Worm (Caenorhabditis elegans): ENCODE measurements around the gene F14F8.14.

The F14F8.14 gene

ce11 chrV:16666647-16667046 lies at the start of gene F14F8.14:
Gene F14F8.14, minus strand, starts transcription at chrV:16666747.
- no peak for TF ChIP-seq unc-62 (GFP tag; optimal IDR thresholded peaks at IDR 0.05)

- no peak for TF ChIP-seq unc-62 (GFP tag; optimal IDR thresholded peaks at IDR 0.05)
Observed at ce11 chrV:16713797-16714196, 47.2 kb upstream of the F14F8.14 start.

- no peak for TF ChIP-seq unc-62 (GFP tag; optimal IDR thresholded peaks at IDR 0.05)
Observed at ce11 chrV:16706549-16706948, 40.0 kb upstream of the F14F8.14 start, which contains the start of gene clec-9. Gene clec-9, minus strand, starts transcription at chrV:16706649.

- no peak for TF ChIP-seq unc-62 (GFP tag; optimal IDR thresholded peaks at IDR 0.05)
Observed at ce11 chrV:16699752-16700259, 33.3 kb upstream of the F14F8.14 start, which contains the start of gene Y70C5C.1. Gene Y70C5C.1, plus strand, starts transcription at chrV:16700209.

- TF ChIP-seq unc-62 (GFP tag; optimal IDR thresholded peaks at IDR 0.05) = no peak
Observed at ce11 chrV:16697178-16697577, 30.6 kb upstream of the F14F8.14 start, which contains the start of gene srw-41. Gene srw-41, plus strand, starts transcription at chrV:16697478.

ce11 chrV:16695499-16695898 lies 29.0 kb upstream of the F14F8.14 start:
- no peak for TF ChIP-seq unc-62 (GFP tag; optimal IDR thresholded peaks at IDR 0.05)

- TF ChIP-seq unc-62 (GFP tag; optimal IDR thresholded peaks at IDR 0.05) = no peak
Observed at ce11 chrV:16694538-16694937, 28.0 kb upstream of the F14F8.14 start, which contains the start of gene srz-101. Gene srz-101, plus strand, starts transcription at chrV:16694838.

ce11 chrV:16693732-16694131 lies 27.2 kb upstream of the F14F8.14 start, which contains the start of gene srw-42:
Gene srw-42, minus strand, starts transcription at chrV:16693832.
- TF ChIP-seq unc-62 (GFP tag; optimal IDR thresholded peaks at IDR 0.05) = no peak

ce11 chrV:16692988-16693387 lies 26.4 kb upstream of the F14F8.14 start:
- TF ChIP-seq unc-62 (GFP tag; optimal IDR thresholded peaks at IDR 0.05) = no peak

ce11 chrV:16687227-16687626 lies 20.7 kb upstream of the F14F8.14 start, which contains the start of gene srz-102:
Gene srz-102, plus strand, starts transcription at chrV:16687527.
- TF ChIP-seq unc-62 (GFP tag; optimal IDR thresholded peaks at IDR 0.05) = no peak

ce11 chrV:16685725-16686124 lies 19.2 kb upstream of the F14F8.14 start, which contains the start of gene srw-43:
Gene srw-43, plus strand, starts transcription at chrV:16686025.
- no peak for TF ChIP-seq unc-62 (GFP tag; optimal IDR thresholded peaks at IDR 0.05)

ce11 chrV:16683359-16683758 lies 16.8 kb upstream of the F14F8.14 start:
- TF ChIP-seq unc-62 (GFP tag; optimal IDR thresholded peaks at IDR 0.05) = no peak

- no peak for TF ChIP-seq unc-62 (GFP tag; optimal IDR thresholded peaks at IDR 0.05)
Observed at ce11 chrV:16682886-16683285, 16.3 kb upstream of the F14F8.14 start, which contains the start of gene srw-36. Gene srw-36, plus strand, starts transcription at chrV:16683186.

- TF ChIP-seq unc-62 (GFP tag; optimal IDR thresholded peaks at IDR 0.05) = no peak
Observed at ce11 chrV:16679981-16680380, 13.4 kb upstream of the F14F8.14 start, which contains the start of gene srw-44. Gene srw-44, plus strand, starts transcription at chrV:16680281.

- no peak for TF ChIP-seq unc-62 (GFP tag; optimal IDR thresholded peaks at IDR 0.05)
Observed at ce11 chrV:16679237-16679636, 12.7 kb upstream of the F14F8.14 start, which contains the start of gene srz-103. Gene srz-103, minus strand, starts transcription at chrV:16679337.

- no peak for TF ChIP-seq unc-62 (GFP tag; optimal IDR thresholded peaks at IDR 0.05)
Observed at ce11 chrV:16675553-16675952, 9.0 kb upstream of the F14F8.14 start, which contains the start of gene srz-1. Gene srz-1, plus strand, starts transcription at chrV:16675853.

ce11 chrV:16674399-16674798 lies 7.9 kb upstream of the F14F8.14 start:
- TF ChIP-seq unc-62 (GFP tag; optimal IDR thresholded peaks at IDR 0.05) = no peak
